Fruit fly (Drosophila melanogaster): ENCODE results near the gene CG43307.

The CG43307 gene

DNA sequence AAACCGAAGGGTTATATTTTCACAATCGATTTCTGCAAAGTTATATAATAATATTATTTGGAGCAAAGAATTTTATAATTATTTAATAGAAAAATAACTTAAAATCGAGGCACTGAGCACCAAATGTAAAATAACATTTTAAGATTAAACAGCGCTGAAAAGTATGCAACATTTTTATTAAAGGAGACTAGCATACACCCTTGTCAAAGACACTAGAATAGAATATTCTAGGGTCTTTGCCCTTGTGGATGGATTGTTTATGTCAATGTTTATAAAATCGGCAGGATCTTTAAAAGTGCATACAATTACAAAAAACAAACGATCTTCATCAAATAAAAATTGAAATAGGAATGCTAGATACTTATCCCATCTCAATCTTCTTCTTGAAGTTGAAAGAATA lies 7.3 kb upstream of the CG43307 start:
- TF ChIP-seq CG7045 (GFP tag; optimal IDR thresholded peaks at IDR 0.05) (no peak), CG7101 (tag; optimal IDR thresholded peaks at IDR 0.05) (no peak), toe (GFP tag; optimal IDR thresholded peaks at IDR 0.05) (no peak), CG33017 (tag; optimal IDR thresholded peaks at IDR 0.05) (no peak)

DNA sequence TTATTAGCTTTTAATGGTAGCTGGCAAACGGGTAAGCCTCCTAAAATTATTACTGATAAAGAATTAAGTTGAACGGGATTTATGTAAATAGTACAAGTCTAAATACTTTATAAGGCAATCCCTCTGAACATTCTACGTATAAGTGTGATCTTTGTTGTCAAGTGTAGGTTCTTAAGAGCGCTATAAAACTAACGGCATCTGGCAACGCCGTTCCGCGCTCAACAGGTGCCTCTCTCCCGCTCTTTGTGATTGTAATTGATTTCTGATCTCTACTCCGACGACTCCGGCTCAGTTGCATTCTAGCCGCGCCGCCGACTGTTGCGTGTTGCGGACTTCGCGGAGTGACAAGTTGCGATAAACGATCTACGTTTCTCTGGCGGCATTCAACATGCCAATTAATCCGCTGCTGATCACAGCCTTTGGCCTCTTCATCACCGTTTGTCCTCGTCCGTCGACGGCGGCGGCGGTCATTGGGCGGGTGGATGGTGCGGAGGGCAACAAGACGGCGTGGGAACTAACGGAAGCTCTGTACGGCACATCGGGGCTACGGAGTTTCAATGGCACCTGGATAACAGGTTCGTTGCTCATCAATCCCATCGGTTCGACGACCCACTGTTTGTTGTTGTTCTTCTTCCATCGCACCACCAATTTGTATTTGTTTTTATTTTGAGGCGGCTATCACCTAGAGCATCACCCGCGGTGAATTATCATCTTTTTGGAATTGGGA lies 6.1 kb upstream of the CG43307 start, which contains the start of gene CG11034:
CG11034 (plus strand) TSS at position 305 of the 727 bp plus-strand sequence.
- TF ChIP-seq CG11617 (GFP tag; optimal IDR thresholded peaks at IDR 0.05) (no peak), Hr96 (GFP tag; optimal IDR thresholded peaks at IDR 0.05) (peak; percentile 11), bab1 (GFP tag; optimal IDR thresholded peaks at IDR 0.05) (peak; percentile 17), Mnt (GFP tag; optimal IDR thresholded peaks at IDR 0.05) (peak; percentile 21)

DNA sequence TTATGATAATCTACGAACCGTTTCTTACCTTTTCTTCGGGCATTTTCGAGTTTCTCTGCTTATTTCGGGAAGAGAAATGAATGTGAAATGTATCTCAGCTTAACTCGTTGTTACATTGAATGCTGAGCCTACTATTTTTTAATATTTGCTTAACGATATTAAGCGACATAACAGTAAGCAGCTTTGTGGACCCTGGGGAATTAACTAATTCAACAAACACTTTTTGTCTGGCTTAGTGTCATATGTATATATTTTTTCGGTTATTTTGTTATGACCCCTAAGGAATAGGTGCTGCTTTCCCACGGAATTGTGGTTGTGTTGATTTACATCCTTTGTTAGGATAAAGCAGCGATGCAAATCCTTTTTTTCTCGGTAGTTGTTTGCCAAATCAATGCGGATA lies 7.0 kb downstream of the CG43307 start, which contains the start of gene COX6CL:
COX6CL (minus strand) TSS at position 101 of the 400 bp plus-strand sequence.
- no peak for TF ChIP-seq Clk (GFP tag; optimal IDR thresholded peaks at IDR 0.05)
- no peak for TF ChIP-seq CG1620 (GFP tag; optimal IDR thresholded peaks at IDR 0.05)
- TF ChIP-seq pad (GFP tag; optimal IDR thresholded peaks at IDR 0.05), result no peak
- no peak for TF ChIP-seq Mnt (GFP tag; optimal IDR thresholded peaks at IDR 0.05)
- TF ChIP-seq CG11617 (GFP tag; optimal IDR thresholded peaks at IDR 0.05), result no peak
- TF ChIP-seq CG7045 (GFP tag; optimal IDR thresholded peaks at IDR 0.05), result no peak
- no peak for TF ChIP-seq CG12768 (GFP tag; optimal IDR thresholded peaks at IDR 0.05)
- TF ChIP-seq bab1 (GFP tag; optimal IDR thresholded peaks at IDR 0.05), result no peak
- TF ChIP-seq CG5204 (GFP tag; optimal IDR thresholded peaks at IDR 0.05), result no peak
- TF ChIP-seq CG14711 (tag; optimal IDR thresholded peaks at IDR 0.05), result no peak
- no peak for TF ChIP-seq ovo (GFP tag; optimal IDR thresholded peaks at IDR 0.05)
- TF ChIP-seq CG7101 (tag; optimal IDR thresholded peaks at IDR 0.05), result no peak

DNA sequence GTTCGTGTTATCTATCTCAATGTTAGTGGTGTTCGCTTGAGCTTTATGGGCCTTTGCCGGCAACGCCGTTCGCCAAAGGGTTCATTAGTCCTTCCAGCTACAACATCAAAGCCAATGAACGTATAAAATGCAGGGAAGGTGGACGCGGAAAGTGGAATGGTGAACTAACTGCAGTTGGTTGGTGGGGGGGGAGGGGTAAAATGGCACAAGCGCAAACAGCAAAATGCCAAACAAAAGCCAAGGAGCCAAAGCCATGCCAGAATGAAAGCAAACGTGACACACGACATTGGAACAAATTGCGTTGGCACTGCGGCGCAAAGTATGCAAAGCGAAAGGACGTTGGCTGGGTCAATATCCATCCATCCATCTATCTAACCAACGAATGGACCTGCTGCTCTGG lies 9.6 kb downstream of the CG43307 start:
- TF ChIP-seq bab1 (GFP tag; optimal IDR thresholded peaks at IDR 0.05) (no peak), CG12768 (GFP tag; optimal IDR thresholded peaks at IDR 0.05) (no peak), CG1620 (GFP tag; optimal IDR thresholded peaks at IDR 0.05) (no peak), Hr96 (GFP tag; optimal IDR thresholded peaks at IDR 0.05) (no peak), tj (GFP tag; optimal IDR thresholded peaks at IDR 0.05) (no peak), CG11617 (GFP tag; optimal IDR thresholded peaks at IDR 0.05) (no peak), cic (GFP tag; optimal IDR thresholded peaks at IDR 0.05) (no peak)

DNA sequence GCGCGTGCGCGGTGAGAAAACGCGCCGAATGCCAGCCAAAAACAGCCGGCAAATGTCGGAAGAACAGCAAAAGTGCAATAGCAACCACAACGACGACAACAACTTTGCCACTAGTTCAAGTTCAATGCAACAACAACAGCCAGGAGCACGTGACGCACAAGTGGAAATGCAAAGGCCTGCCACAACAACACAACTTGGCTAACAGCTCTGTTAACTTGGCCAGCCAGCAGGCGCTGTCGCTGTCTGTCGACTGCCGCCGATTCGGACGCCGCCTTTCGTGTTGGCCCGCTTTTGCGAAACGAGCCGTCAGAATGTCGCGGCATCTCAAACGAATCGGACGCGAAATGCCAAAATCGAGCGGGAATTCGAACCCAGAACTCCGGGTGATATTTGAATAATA lies 12.3 kb downstream of the CG43307 start, which contains the start of gene TrissinR:
TrissinR (plus strand) TSS at position 301 of the 400 bp plus-strand sequence.
- TF ChIP-seq pad (GFP tag; optimal IDR thresholded peaks at IDR 0.05) (no peak), CG14711 (tag; optimal IDR thresholded peaks at IDR 0.05) (no peak), Clk (GFP tag; optimal IDR thresholded peaks at IDR 0.05) (no peak), kay (GFP tag; ENCODE audit: borderline replicate concordance) (no peak), bab1 (GFP tag; optimal IDR thresholded peaks at IDR 0.05) (no peak), CG33017 (tag; optimal IDR thresholded peaks at IDR 0.05) (no peak), Crg-1 (GFP tag; optimal IDR thresholded peaks at IDR 0.05) (no peak), Mnt (GFP tag; optimal IDR thresholded peaks at IDR 0.05) (no peak), cic (GFP tag; optimal IDR thresholded peaks at IDR 0.05) (no peak), tj (GFP tag; optimal IDR thresholded peaks at IDR 0.05) (no peak), CG11617 (GFP tag; optimal IDR thresholded peaks at IDR 0.05) (no peak), CG1620 (GFP tag; optimal IDR thresholded peaks at IDR 0.05) (no peak)

DNA sequence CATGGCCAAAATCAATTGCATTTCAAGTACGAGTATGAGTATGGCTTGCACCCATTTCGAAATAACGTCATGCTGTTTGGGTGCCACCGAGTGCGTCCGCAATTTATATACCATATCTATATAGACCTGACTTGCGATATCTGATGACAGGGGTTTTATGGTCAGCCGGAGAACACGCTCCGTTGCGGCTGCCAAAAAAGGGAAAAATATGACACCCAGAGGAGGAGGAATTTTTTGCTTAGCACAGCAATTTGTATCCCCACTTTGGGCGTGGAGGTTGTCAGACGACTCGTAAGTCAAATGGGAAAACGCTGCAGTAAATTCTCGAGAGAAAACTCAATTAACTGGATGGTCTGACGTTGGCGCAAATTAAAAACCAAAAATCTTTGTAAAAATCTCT lies 45.4 kb downstream of the CG43307 start:
- TF ChIP-seq pad (GFP tag; optimal IDR thresholded peaks at IDR 0.05) (no peak), cic (GFP tag; optimal IDR thresholded peaks at IDR 0.05) (no peak), Crg-1 (GFP tag; optimal IDR thresholded peaks at IDR 0.05) (no peak), CG5204 (GFP tag; optimal IDR thresholded peaks at IDR 0.05) (no peak), tj (GFP tag; optimal IDR thresholded peaks at IDR 0.05) (peak; percentile 92)
